Worm (Caenorhabditis elegans) whole organism, young adult: ENCODE measurements around the gene irld-34.

Source experiments
- F49E8.2 ChIP-seq: sonication (generic microtip); optimal IDR thresholded peaks from 3 replicates; lab custom pipeline; 2017; ENCODE audit warnings: missing genetic modification characterization, mild to moderate bottlenecking, missing compliant biosample characterization, antibody characterized with exemption, moderate library complexity; ENCODE audit not compliant: insufficient read depth
- T26A5.8 ChIP-seq: sonication (generic microtip); optimal IDR thresholded peaks from 2 replicates; lab custom pipeline; 2016; ENCODE audit warnings: missing genetic modification characterization, missing compliant biosample characterization
- akir-1 ChIP-seq: fragments of 200-800 bp; sonication (Bioruptor generic); optimal IDR thresholded peaks from 2 replicates; lab custom pipeline; 2018; ENCODE audit warnings: mild to moderate bottlenecking, missing genetic modification characterization, moderate library complexity, missing compliant biosample characterization
- ccch-3 ChIP-seq: fragments of 200-800 bp; sonication (Bioruptor generic); optimal IDR thresholded peaks from 2 replicates; lab custom pipeline; 2018; ENCODE audit warnings: mild to moderate bottlenecking, missing genetic modification characterization, missing compliant biosample characterization
- dpl-1 ChIP-seq: fragments of 150-350 bp; optimal IDR thresholded peaks from 2 replicates; lab custom pipeline; 2014; ENCODE audit warnings: missing biosample characterization, missing genetic modification reagents, missing genetic modification characterization
- lsl-1 ChIP-seq: fragments of 200-800 bp; sonication (Bioruptor generic); optimal IDR thresholded peaks from 2 replicates; lab custom pipeline; 2018; ENCODE audit warnings: mild to moderate bottlenecking, missing genetic modification characterization, moderate library complexity, missing compliant biosample characterization
- lsy-27 ChIP-seq: sonication (generic microtip); optimal IDR thresholded peaks from 2 replicates; lab custom pipeline; 2017; ENCODE audit warnings: missing genetic modification characterization, mild to moderate bottlenecking, missing compliant biosample characterization, antibody characterized with exemption, missing genotype, borderline replicate concordance; ENCODE audit not compliant: insufficient read depth
- nfyb-1 ChIP-seq: fragments of 200-800 bp; sonication (Bioruptor generic); IDR thresholded peaks from 2 replicates; pipeline ENCODE4 v1.3.6; 2022; ENCODE audit warnings: missing genetic modification reagents, missing genetic modification characterization, missing compliant biosample characterization
- repo-1 ChIP-seq: sonication (generic microtip); optimal IDR thresholded peaks from 2 replicates; lab custom pipeline; 2017; ENCODE audit warnings: mild to moderate bottlenecking, missing genetic modification characterization, missing compliant biosample characterization
- snpc-1.1 ChIP-seq: sonication (generic microtip); optimal IDR thresholded peaks from 2 replicates; lab custom pipeline; 2017; ENCODE audit warnings: missing genetic modification characterization, mild to moderate bottlenecking, missing compliant biosample characterization, antibody characterized with exemption, moderate library complexity, missing genotype, missing genetic modification reagents; ENCODE audit not compliant: insufficient read depth
- unc-130 ChIP-seq: sonication (generic microtip); optimal IDR thresholded peaks from 2 replicates; lab custom pipeline; 2016; ENCODE audit warnings: missing genetic modification reagents, missing genetic modification characterization, missing compliant biosample characterization
- unc-62 ChIP-seq: fragments of 150-350 bp; optimal IDR thresholded peaks from 2 replicates; lab custom pipeline; 2014; ENCODE audit warnings: missing biosample characterization, missing genetic modification reagents, missing genetic modification characterization
- xnd-1 ChIP-seq: sonication (generic microtip); optimal IDR thresholded peaks from 2 replicates; lab custom pipeline; 2016; ENCODE audit warnings: missing genotype, missing genetic modification reagents, missing genetic modification characterization, missing compliant biosample characterization

DNA sequence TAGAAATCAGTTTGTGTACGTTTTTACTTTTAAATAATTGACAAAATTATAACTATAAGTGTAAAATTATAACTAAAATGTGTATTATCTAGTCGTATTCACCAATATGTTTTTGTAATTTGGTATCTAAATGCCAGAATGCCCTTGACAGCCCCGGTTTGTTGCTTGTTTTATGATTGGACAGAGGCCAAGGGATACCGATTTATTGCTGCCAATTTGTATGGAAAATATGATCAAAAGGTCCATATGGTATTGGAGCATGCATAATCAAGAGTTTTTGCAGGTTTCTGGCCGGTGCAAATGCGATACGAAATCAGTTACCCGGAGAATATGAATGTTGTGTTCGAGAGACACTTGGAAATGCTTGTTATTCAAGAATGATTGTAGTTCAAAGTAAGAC is 39.1 kb upstream of the irld-34 start:
- TF ChIP-seq dpl-1 (GFP tag; lab: Kevin White, UChicago), result no peak
- TF ChIP-seq nfyb-1, result no peak
- no peak for TF ChIP-seq xnd-1 (tag; lab: Kevin White, UChicago)
- no peak for TF ChIP-seq ccch-3
- TF ChIP-seq snpc-1.1 (tag; lab: Kevin White, UChicago), result no peak
- no peak for TF ChIP-seq repo-1 (tag; lab: Kevin White, UChicago)
- TF ChIP-seq unc-62 (GFP tag; lab: Kevin White, UChicago), result no peak
- no peak for TF ChIP-seq F49E8.2
- no peak for TF ChIP-seq T26A5.8 (tag; lab: Kevin White, UChicago)
- no peak for TF ChIP-seq unc-130 (GFP tag; lab: Kevin White, UChicago)
- no peak for TF ChIP-seq akir-1
- no peak for TF ChIP-seq lsl-1
- no peak for TF ChIP-seq lsy-27 (tag; lab: Kevin White, UChicago)
